Worm (Caenorhabditis elegans) whole organism, L4 larva: ENCODE measurements around the gene F01D5.7.

ENCODE experiments used
- F10B5.3 ChIP-seq: sonication (generic microtip); optimal IDR thresholded peaks from 2 replicates; lab custom pipeline; 2016; ENCODE audit warnings: mild to moderate bottlenecking, missing genetic modification characterization, missing compliant biosample characterization
- Y75B8A.6 ChIP-seq: fragments of 200-800 bp; sonication (Bioruptor generic); IDR thresholded peaks from 2 replicates; pipeline ENCODE4 v1.3.6; 2022; ENCODE audit warnings: missing genetic modification reagents, missing genetic modification characterization, missing compliant biosample characterization
- ZK546.5 ChIP-seq, 2 experiments: sonication (generic microtip); optimal IDR thresholded peaks; 2 replicates each; lab custom pipeline; 2017; ENCODE audit warnings: missing biosample characterization in 2 of 2, missing genetic modification characterization in 2 of 2
- aha-1 ChIP-seq: fragments of 150-350 bp; peaks from one replicate; lab custom pipeline; 2014; ENCODE audit warnings: missing biosample characterization, missing genetic modification characterization
- ama-1 ChIP-seq: fragments of 150-350 bp; optimal IDR thresholded peaks from 2 replicates; lab custom pipeline; 2014; ENCODE audit warnings: inconsistent platforms, mixed read lengths
- attf-4 ChIP-seq: sonication (generic microtip); optimal IDR thresholded peaks from 3 replicates; lab custom pipeline; 2017; ENCODE audit warnings: missing biosample characterization, missing genetic modification characterization
- ceh-28 ChIP-seq: fragments of 150-350 bp; optimal IDR thresholded peaks from 2 replicates; lab custom pipeline; 2014; ENCODE audit warnings: missing biosample characterization, missing genetic modification reagents, missing genetic modification characterization
- ces-1 ChIP-seq: fragments of 150-350 bp; sonication (generic microtip); optimal IDR thresholded peaks from 4 replicates; lab custom pipeline; 2014; ENCODE audit warnings: missing biosample characterization, missing genetic modification reagents, missing genetic modification characterization
- daf-16 ChIP-seq, 3 experiments: sonication (generic microtip); optimal IDR thresholded peaks; 2 replicates each; lab custom pipeline; 2016 to 2017; ENCODE audit warnings: missing genetic modification characterization in 3 of 3, missing genetic modification reagents in 3 of 3, mild to moderate bottlenecking in 2 of 3, missing compliant biosample characterization in 2 of 3, missing biosample characterization in 1 of 3, moderate library complexity in 1 of 3
- daf-19 ChIP-seq: fragments of 200-800 bp; sonication (Bioruptor generic); conservative IDR thresholded peaks from 2 replicates; pipeline ENCODE4 v1.3.6; 2022; ENCODE audit warnings: missing genetic modification characterization, missing compliant biosample characterization
- daf-8 ChIP-seq: fragments of 200-800 bp; sonication (Bioruptor generic); IDR thresholded peaks from 2 replicates; pipeline ENCODE4 v1.3.6; 2022; ENCODE audit warnings: missing genetic modification characterization, missing compliant biosample characterization
- dmd-6 ChIP-seq: fragments of 200-800 bp; sonication (Bioruptor generic); IDR thresholded peaks from 2 replicates; pipeline ENCODE4 v1.3.6; 2022; ENCODE audit warnings: missing genetic modification reagents, missing genetic modification characterization, missing compliant biosample characterization
- dpl-1 ChIP-seq: fragments of 150-350 bp; optimal IDR thresholded peaks from 2 replicates; lab custom pipeline; 2014; ENCODE audit warnings: missing biosample characterization, missing genetic modification reagents, missing genetic modification characterization
- dve-1 ChIP-seq: sonication (generic microtip); optimal IDR thresholded peaks from 2 replicates; lab custom pipeline; 2017; ENCODE audit warnings: antibody characterized with exemption, mild to moderate bottlenecking, missing genetic modification characterization, missing compliant biosample characterization; ENCODE audit not compliant: insufficient read depth
- egl-43 ChIP-seq: fragments of 200-800 bp; sonication (Bioruptor generic); IDR thresholded peaks from 2 replicates; pipeline ENCODE4 v1.3.6; 2022; ENCODE audit warnings: missing genetic modification reagents, missing genetic modification characterization, missing compliant biosample characterization
- hif-1 ChIP-seq, 2 experiments: sonication (generic microtip); optimal IDR thresholded peaks; 2 replicates each; lab custom pipeline; 2016 to 2017; ENCODE audit warnings: missing compliant biosample characterization in 2 of 2, missing genetic modification characterization in 2 of 2, missing genetic modification reagents in 2 of 2, missing genotype in 2 of 2, mild to moderate bottlenecking in 1 of 2
- hlh-11 ChIP-seq: fragments of 200-800 bp; sonication (Bioruptor generic); optimal IDR thresholded peaks from 2 replicates; lab custom pipeline; 2018; ENCODE audit warnings: mild to moderate bottlenecking, missing genetic modification characterization, missing compliant biosample characterization
- hlh-30 ChIP-seq: sonication (generic microtip); optimal IDR thresholded peaks from 2 replicates; lab custom pipeline; 2017; ENCODE audit warnings: antibody characterized with exemption, mild to moderate bottlenecking, missing genetic modification characterization, missing compliant biosample characterization; ENCODE audit not compliant: insufficient read depth
- lin-1 ChIP-seq: fragments of 200-800 bp; sonication (Bioruptor generic); IDR thresholded peaks from 2 replicates; pipeline ENCODE4 v1.3.6; 2022; ENCODE audit warnings: missing genetic modification reagents, missing genetic modification characterization, missing compliant biosample characterization
- lin-13 ChIP-seq: fragments of 150-350 bp; optimal IDR thresholded peaks from 2 replicates; lab custom pipeline; 2014; ENCODE audit warnings: missing biosample characterization, missing genetic modification reagents, missing genetic modification characterization
- lin-29 ChIP-seq: fragments of 200-800 bp; sonication (Bioruptor generic); IDR thresholded peaks from 2 replicates; pipeline ENCODE4 v1.3.6; 2022; ENCODE audit warnings: missing genetic modification reagents, missing genetic modification characterization, missing compliant biosample characterization
- lsy-2 ChIP-seq, 2 experiments: fragments of 150-350 bp in 1 of 2; sonication (generic microtip) in 1 of 2; optimal IDR thresholded peaks; 2 replicates each; lab custom pipeline; 2014 to 2017; ENCODE audit warnings: missing biosample characterization in 2 of 2, missing genetic modification characterization in 2 of 2
- mdl-1 ChIP-seq, 2 experiments: fragments of 150-350 bp in 1 of 2; sonication (generic microtip) in 1 of 2; optimal IDR thresholded peaks; 2 replicates each; lab custom pipeline; 2014 to 2017; ENCODE audit warnings: missing biosample characterization in 2 of 2, missing genetic modification characterization in 2 of 2
- mep-1 ChIP-seq: fragments of 150-350 bp; sonication (generic microtip); optimal IDR thresholded peaks from 3 replicates; lab custom pipeline; 2014; ENCODE audit warnings: missing biosample characterization, missing genetic modification characterization
- mes-2 ChIP-seq: sonication (generic microtip); optimal IDR thresholded peaks from 2 replicates; lab custom pipeline; 2016; ENCODE audit warnings: missing genotype, mild to moderate bottlenecking, missing genetic modification characterization, missing compliant biosample characterization; ENCODE audit not compliant: poor library complexity, severe bottlenecking
- mxl-2 ChIP-seq: fragments of 200-800 bp; sonication (Bioruptor generic); conservative IDR thresholded peaks from 2 replicates; pipeline ENCODE4 v1.3.6; 2022; ENCODE audit warnings: missing genetic modification reagents, missing genetic modification characterization, missing compliant biosample characterization
- mxl-3 ChIP-seq: fragments of 200-800 bp; sonication (Bioruptor generic); optimal IDR thresholded peaks from 2 replicates; lab custom pipeline; 2018; ENCODE audit warnings: mild to moderate bottlenecking, missing genetic modification characterization, missing compliant biosample characterization
- nhr-28 ChIP-seq: fragments of 150-350 bp; optimal IDR thresholded peaks from 2 replicates; lab custom pipeline; 2014; ENCODE audit warnings: missing biosample characterization, missing genetic modification characterization
- nhr-42 ChIP-seq: fragments of 200-800 bp; sonication (Bioruptor generic); IDR thresholded peaks from 2 replicates; pipeline ENCODE4 v1.3.6; 2022; ENCODE audit warnings: missing genetic modification characterization, missing compliant biosample characterization
- nhr-48 ChIP-seq: sonication (generic microtip); optimal IDR thresholded peaks from 2 replicates; lab custom pipeline; 2016; ENCODE audit warnings: mild to moderate bottlenecking, missing genetic modification characterization, missing compliant biosample characterization
- nhr-77 ChIP-seq: fragments of 150-350 bp; optimal IDR thresholded peaks from 2 replicates; lab custom pipeline; 2014; ENCODE audit warnings: missing biosample characterization, missing genetic modification characterization
- pha-4 ChIP-seq, 2 experiments: fragments of 150-350 bp in 1 of 2; fragments of 200-800 bp in 1 of 2; sonication (Bioruptor generic) in 1 of 2; IDR thresholded peaks in 1 of 2; optimal IDR thresholded peaks in 1 of 2; 2 replicates each; pipeline versions ENCODE4 v1.3.6 to Lab custom; 2014 to 2022; ENCODE audit warnings: missing genetic modification characterization in 2 of 2, missing genetic modification reagents in 2 of 2, missing biosample characterization in 1 of 2, missing compliant biosample characterization in 1 of 2
- pqm-1 ChIP-seq: sonication (generic microtip); optimal IDR thresholded peaks from 2 replicates; lab custom pipeline; 2017; ENCODE audit warnings: missing biosample characterization, missing genetic modification characterization
- set-16 ChIP-seq: fragments of 200-800 bp; sonication (Bioruptor generic); IDR thresholded peaks from 2 replicates; pipeline ENCODE4 v1.3.6; 2022; ENCODE audit warnings: missing genetic modification reagents, missing genetic modification characterization, missing compliant biosample characterization
- snpc-1.2 ChIP-seq: fragments of 200-800 bp; sonication (Bioruptor generic); IDR thresholded peaks from 2 replicates; pipeline ENCODE4 v1.3.6; 2022; ENCODE audit warnings: missing genetic modification reagents, missing genetic modification characterization, missing compliant biosample characterization
- spr-3 ChIP-seq: fragments of 200-800 bp; sonication (Bioruptor generic); optimal IDR thresholded peaks from 2 replicates; lab custom pipeline; 2018; ENCODE audit warnings: mild to moderate bottlenecking, missing genetic modification characterization, missing compliant biosample characterization
- tra-1 ChIP-seq: fragments of 200-800 bp; sonication (Bioruptor generic); IDR thresholded peaks from 2 replicates; pipeline ENCODE4 v1.3.6; 2022; ENCODE audit warnings: missing genetic modification reagents, missing genetic modification characterization, missing compliant biosample characterization
- unc-39 ChIP-seq: sonication (generic microtip); optimal IDR thresholded peaks from 2 replicates; lab custom pipeline; 2017; ENCODE audit warnings: missing biosample characterization, missing genetic modification characterization
- unc-62 ChIP-seq, 3 experiments: fragments of 150-350 bp in 1 of 3; sonication (generic microtip); optimal IDR thresholded peaks in 2 of 3; peaks in 1 of 3; 1 replicate in 1 of 3; 2 replicates in 2 of 3; lab custom pipeline; 2014 to 2017; ENCODE audit warnings: missing biosample characterization in 3 of 3, missing genetic modification characterization in 3 of 3, missing genetic modification reagents in 3 of 3, missing genotype in 1 of 3
- vab-7 ChIP-seq: fragments of 200-800 bp; sonication (Bioruptor generic); IDR thresholded peaks from 2 replicates; pipeline ENCODE4 v1.3.6; 2022; ENCODE audit warnings: missing genetic modification reagents, missing genetic modification characterization, missing compliant biosample characterization
- zip-11 ChIP-seq: fragments of 200-800 bp; sonication (Bioruptor generic); IDR thresholded peaks from 2 replicates; pipeline ENCODE4 v1.3.6; 2022; ENCODE audit warnings: missing genetic modification characterization, missing compliant biosample characterization
- ztf-11 ChIP-seq: fragments of 150-350 bp; optimal IDR thresholded peaks from 2 replicates; lab custom pipeline; 2014; ENCODE audit warnings: missing biosample characterization, missing genetic modification characterization

Gene F01D5.7

DNA sequence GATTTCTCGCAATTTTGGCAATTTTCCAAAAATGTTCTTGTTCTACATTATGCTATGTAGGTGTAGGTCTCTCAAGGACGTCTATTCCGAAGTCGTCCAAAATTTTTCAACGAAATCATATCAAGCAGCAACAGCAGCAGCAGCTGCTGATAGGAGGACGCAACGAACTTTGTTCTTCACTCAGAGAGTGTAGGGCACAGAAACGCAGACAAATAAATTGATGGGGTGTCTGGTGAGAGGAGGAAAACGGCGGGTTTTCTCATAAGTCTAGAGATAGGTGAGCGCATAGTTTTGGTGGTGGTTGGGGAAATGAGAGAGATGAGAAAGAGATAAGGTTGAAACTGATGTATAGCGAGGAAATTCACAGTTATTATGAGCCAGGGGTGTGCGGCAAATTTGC lies 40.6 kb downstream of the F01D5.7 start:
- no peak for TF ChIP-seq ZK546.5 (tag; optimal IDR thresholded peaks at IDR 0.05; lab: Kevin White, UChicago)
- TF ChIP-seq mxl-3 (GFP tag; lab: Kevin White, UChicago), result peak; percentile 83
- no peak for TF ChIP-seq ceh-28 (tag; lab: Kevin White, UChicago)
- no peak for TF ChIP-seq zip-11 (GFP tag; lab: Robert Waterston, UW)
- TF ChIP-seq vab-7 (GFP tag; lab: Robert Waterston, UW), result no peak
- TF ChIP-seq dpl-1 (GFP tag; lab: Kevin White, UChicago), result peak; percentile 26
- no peak for TF ChIP-seq set-16 (GFP tag; lab: Robert Waterston, UW)
- TF ChIP-seq nhr-28 (tag; lab: Kevin White, UChicago), result peak; percentile 98
- TF ChIP-seq attf-4 (tag; lab: Kevin White, UChicago), result no peak
- no peak for TF ChIP-seq spr-3
- TF ChIP-seq unc-62 (GFP tag; optimal IDR thresholded peaks at IDR 0.05 in 1 of 2; lab: Kevin White, UChicago), result peak in 1 of 2 experiments; percentile 67
- no peak for TF ChIP-seq unc-62 (tag; optimal IDR thresholded peaks at IDR 0.05; lab: Kevin White, UChicago)
- TF ChIP-seq nhr-42 (GFP tag; lab: Robert Waterston, UW), result no peak
- peak in 1 of 2 experiments; percentile 15 for TF ChIP-seq hif-1 (tag; optimal IDR thresholded peaks at IDR 0.05; lab: Kevin White, UChicago)
- TF ChIP-seq pqm-1 (tag; lab: Kevin White, UChicago), result peak; percentile 82
- no peak for TF ChIP-seq lin-29
- TF ChIP-seq lin-13 (GFP tag; lab: Kevin White, UChicago), result peak; percentile 15
- TF ChIP-seq egl-43 (GFP tag; lab: Robert Waterston, UW), result no peak
- TF ChIP-seq mxl-2, result no peak
- no peak for TF ChIP-seq ztf-11 (tag; lab: Kevin White, UChicago)
- TF ChIP-seq hlh-30, result peak; percentile 67
- TF ChIP-seq lsy-2 (tag; optimal IDR thresholded peaks at IDR 0.05; lab: Kevin White, UChicago), result peak in 1 of 2 experiments; percentile 60
- no peak for TF ChIP-seq unc-39 (tag; lab: Kevin White, UChicago)
- TF ChIP-seq ces-1 (GFP tag; lab: Kevin White, UChicago), result no peak
- TF ChIP-seq mep-1, result peak; percentile 12
- peak; percentile 56 to 91 for TF ChIP-seq mdl-1 (tag; optimal IDR thresholded peaks at IDR 0.05; lab: Kevin White, UChicago)
- no peak for TF ChIP-seq ama-1 (lab: Kevin White, UChicago)
- no peak for TF ChIP-seq lin-1 (GFP tag; lab: Robert Waterston, UW)
- peak; percentile 92 for TF ChIP-seq dmd-6 (GFP tag; lab: Robert Waterston, UW)
- peak; percentile 66 for TF ChIP-seq dve-1 (tag; lab: Kevin White, UChicago)
- peak; percentile 96 for TF ChIP-seq nhr-77 (tag; lab: Kevin White, UChicago)
- peak; percentile 66 for TF ChIP-seq mes-2
- TF ChIP-seq hlh-11 (tag; lab: Kevin White, UChicago), result peak; percentile 91
- peak; percentile 72 for TF ChIP-seq nhr-48 (tag; lab: Kevin White, UChicago)
- 0 out of 2 replicates have a peak, but pooled peaks have one; percentile 39 for TF ChIP-seq tra-1 (GFP tag; lab: Robert Waterston, UW)
- peak; percentile 94 for TF ChIP-seq aha-1 (tag; lab: Kevin White, UChicago)
- TF ChIP-seq daf-19 (GFP tag; lab: Robert Waterston, UW), result no peak
- no peak for TF ChIP-seq snpc-1.2 (GFP tag; lab: Robert Waterston, UW)
- no peak for TF ChIP-seq F10B5.3 (tag; lab: Kevin White, UChicago)
- no peak for TF ChIP-seq pha-4 (GFP tag; IDR thresholded peaks at IDR 0.05; lab: Robert Waterston, UW)
- no peak for TF ChIP-seq pha-4 (tag; optimal IDR thresholded peaks at IDR 0.05; lab: Kevin White, UChicago)
- no peak for TF ChIP-seq daf-8 (GFP tag; lab: Robert Waterston, UW)
- no peak for TF ChIP-seq daf-16 (GFP tag; optimal IDR thresholded peaks at IDR 0.05; lab: Kevin White, UChicago)
- TF ChIP-seq daf-16 (tag; optimal IDR thresholded peaks at IDR 0.05; lab: Kevin White, UChicago), result peak; percentile 48
- no peak for TF ChIP-seq Y75B8A.6 (GFP tag; lab: Robert Waterston, UW)
